Worm (Caenorhabditis elegans): ENCODE data around the gene nhr-192.

The nhr-192 gene

DNA sequence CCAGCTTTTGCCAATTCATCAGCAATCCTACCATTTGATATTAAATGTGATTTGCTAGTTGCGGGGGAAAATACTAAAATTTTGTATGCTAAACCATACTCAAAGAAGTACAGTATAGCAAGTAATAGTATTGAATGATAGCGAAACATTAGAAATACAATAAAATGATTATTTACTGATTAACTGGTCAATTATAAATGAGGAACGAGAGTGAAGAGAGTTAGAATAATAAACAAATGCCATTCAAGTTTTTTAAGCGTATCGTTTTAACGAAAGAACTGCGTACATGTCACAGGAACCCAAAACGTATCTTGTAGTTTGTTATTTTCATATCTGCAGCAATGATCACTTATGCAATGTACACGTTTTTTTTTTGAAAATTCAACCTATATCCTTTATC is 28.0 kb upstream of the nhr-192 start, which contains the start of gene ugt-47:
Gene ugt-47 (minus strand): TSS at position 169 of the 400 bp plus-strand sequence.
- TF ChIP-seq mep-1 (tag; optimal IDR thresholded peaks at IDR 0.05) (no peak), nhr-76 (tag; optimal IDR thresholded peaks at IDR 0.05) (no peak), nhr-237 (tag; optimal IDR thresholded peaks at IDR 0.05) (no peak), C16A3.4 (tag; optimal IDR thresholded peaks at IDR 0.05) (no peak), C34B4.2 (tag; optimal IDR thresholded peaks at IDR 0.05) (no peak)

DNA sequence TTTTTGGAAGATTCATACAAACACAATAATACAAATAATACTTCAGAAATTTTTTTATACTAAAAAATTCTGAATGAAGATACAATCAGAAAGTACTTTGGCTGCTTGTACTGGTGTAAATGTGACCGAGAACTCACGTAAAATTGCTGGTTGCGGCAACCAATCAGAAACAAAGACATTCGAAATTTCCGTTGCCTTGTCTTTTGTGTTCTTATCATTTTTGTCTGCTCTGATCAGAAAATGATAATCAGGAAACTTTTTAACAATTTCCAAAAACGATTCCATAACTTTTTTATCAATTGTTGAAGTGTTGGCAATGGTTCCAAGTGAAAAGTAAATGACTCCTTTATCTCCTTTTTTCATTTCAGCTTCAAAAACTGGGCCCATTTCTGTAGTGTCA is 26.5 kb upstream of the nhr-192 start:
- TF ChIP-seq unc-130 (tag; optimal IDR thresholded peaks at IDR 0.05) (no peak), nhr-237 (tag; optimal IDR thresholded peaks at IDR 0.05) (no peak), lin-14 (GFP tag; optimal IDR thresholded peaks at IDR 0.05) (peak; percentile 10), elt-2 (tag; optimal IDR thresholded peaks at IDR 0.05) (peak; percentile 77)

DNA sequence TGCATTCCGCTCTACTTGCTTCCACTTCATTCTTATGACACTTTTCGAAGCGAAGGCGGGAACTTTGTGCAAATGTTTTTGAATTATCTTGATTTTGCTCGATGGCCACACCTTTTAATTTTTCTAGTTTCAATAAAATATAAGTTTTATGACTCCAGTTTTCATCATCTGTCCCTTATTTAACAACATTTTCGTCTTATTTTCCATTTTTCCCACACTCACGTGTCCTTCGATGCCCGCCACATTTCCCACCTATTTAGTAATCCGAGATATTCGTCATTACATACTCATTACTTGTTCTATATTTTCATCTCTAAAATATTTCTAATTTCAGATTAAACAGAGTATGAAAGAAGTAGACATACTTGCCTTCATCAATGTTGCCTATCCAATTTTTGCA is 23.9 kb upstream of the nhr-192 start, which contains the start of gene srd-49:
Gene srd-49 (plus strand): TSS at position 301 of the 400 bp plus-strand sequence.
- TF ChIP-seq ceh-82 (tag; optimal IDR thresholded peaks at IDR 0.05) (no peak), egl-13 (tag; optimal IDR thresholded peaks at IDR 0.05) (no peak), unc-30 (tag; optimal IDR thresholded peaks at IDR 0.05) (no peak), tlp-1 (tag; optimal IDR thresholded peaks at IDR 0.05) (no peak), fos-1 (tag; optimal IDR thresholded peaks at IDR 0.05) (no peak), nhr-11 (tag; optimal IDR thresholded peaks at IDR 0.05) (no peak), unc-98 (GFP tag; IDR thresholded peaks at IDR 0.05) (no peak), unc-62 (GFP tag; optimal IDR thresholded peaks at IDR 0.05) (no peak), ceh-90 (tag; optimal IDR thresholded peaks at IDR 0.05) (no peak), tbx-2 (tag; optimal IDR thresholded peaks at IDR 0.05) (no peak), zip-4 (GFP tag; optimal IDR thresholded peaks at IDR 0.05) (no peak), xbp-1 (tag; optimal IDR thresholded peaks at IDR 0.05) (no peak), ama-1 (optimal IDR thresholded peaks at IDR 0.05) (no peak), lin-35 (GFP tag; optimal IDR thresholded peaks at IDR 0.05) (no peak), hlh-4 (tag; optimal IDR thresholded peaks at IDR 0.05) (no peak), nhr-237 (tag; optimal IDR thresholded peaks at IDR 0.05) (no peak), sup-37 (GFP tag; optimal IDR thresholded peaks at IDR 0.05) (no peak)

ce11 chrV:10091152-10091551 is 20.7 kb upstream of the nhr-192 start, which contains the start of gene R04B5.11:
Gene R04B5.11 (minus strand): TSS chrV:10091252.
- TF ChIP-seq mef-2 (tag; optimal IDR thresholded peaks at IDR 0.05): no peak
- no peak for TF ChIP-seq zag-1 (tag; optimal IDR thresholded peaks at IDR 0.05)
- no peak for TF ChIP-seq aly-2 (tag; optimal IDR thresholded peaks at IDR 0.05)
- TF ChIP-seq nhr-90 (tag; optimal IDR thresholded peaks at IDR 0.05; ENCODE audit: poor library complexity): no peak
- no peak for TF ChIP-seq egl-13 (tag; optimal IDR thresholded peaks at IDR 0.05)
- no peak for TF ChIP-seq C04F5.9 (tag; optimal IDR thresholded peaks at IDR 0.05)
- TF ChIP-seq unc-98 (GFP tag; IDR thresholded peaks at IDR 0.05): no peak
- TF ChIP-seq ces-1 (GFP tag; optimal IDR thresholded peaks at IDR 0.05): no peak

DNA sequence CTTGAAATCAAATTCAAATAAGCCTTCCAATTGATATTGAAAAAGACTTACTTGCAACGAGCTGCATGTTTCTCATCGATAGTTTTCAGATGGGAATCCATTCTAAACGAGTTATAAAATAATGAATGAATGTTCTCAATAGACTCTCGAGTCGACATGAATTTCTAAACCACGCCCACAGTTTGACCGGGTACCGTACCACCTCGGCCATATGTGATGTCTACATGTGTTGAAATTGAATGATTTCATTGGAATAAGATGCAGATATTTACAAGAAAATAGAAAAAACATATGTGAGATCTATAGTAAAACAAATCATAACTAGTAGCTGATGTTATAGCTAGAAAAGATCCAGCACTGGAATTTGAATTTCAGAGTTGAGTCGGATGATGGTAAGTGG is 20.0 kb upstream of the nhr-192 start, which contains the start of gene R04B5.7:
Gene R04B5.7 (minus strand): TSS at position 101 of the 400 bp plus-strand sequence.
- no peak for TF ChIP-seq hlh-17 (GFP tag; optimal IDR thresholded peaks at IDR 0.05; ENCODE audit: borderline replicate concordance)
- TF ChIP-seq elt-2 (tag; optimal IDR thresholded peaks at IDR 0.05): no peak
- TF ChIP-seq pqm-1 (tag; optimal IDR thresholded peaks at IDR 0.05): no peak
- no peak for TF ChIP-seq mdl-1 (tag; optimal IDR thresholded peaks at IDR 0.05)
- no peak for TF ChIP-seq unc-130 (tag; optimal IDR thresholded peaks at IDR 0.05)
- no peak for TF ChIP-seq lsy-2 (tag; optimal IDR thresholded peaks at IDR 0.05)
- TF ChIP-seq fkh-4 (tag; optimal IDR thresholded peaks at IDR 0.05; ENCODE audit: borderline replicate concordance): no peak
- TF ChIP-seq grh-1 (GFP tag; IDR thresholded peaks at IDR 0.05): no peak
- TF ChIP-seq nhr-76 (tag; optimal IDR thresholded peaks at IDR 0.05): no peak
- TF ChIP-seq ceh-82 (tag; optimal IDR thresholded peaks at IDR 0.05): no peak

Data from whole organism, L1 larva.